Worm (Caenorhabditis elegans) whole organism, early embryonic: ENCODE measurements around the gene Y41C4A.21.

Source experiments
- F13C5.2 ChIP-seq: sonication (generic microtip); optimal IDR thresholded peaks from 2 replicates; lab custom pipeline; 2017; ENCODE audit warnings: mild to moderate bottlenecking, missing genetic modification characterization, inconsistent platforms, missing compliant biosample characterization
- ama-1 ChIP-seq: fragments of 150-350 bp; optimal IDR thresholded peaks from 2 replicates; lab custom pipeline; 2014
- ceh-36 ChIP-seq: sonication (generic microtip); optimal IDR thresholded peaks from 2 replicates; lab custom pipeline; 2016; ENCODE audit warnings: missing genetic modification characterization, inconsistent platforms, missing compliant biosample characterization
- ets-7 ChIP-seq: sonication (generic microtip); optimal IDR thresholded peaks from 2 replicates; lab custom pipeline; 2016; ENCODE audit warnings: missing genotype, missing genetic modification characterization, missing compliant biosample characterization
- flt-1 ChIP-seq: fragments of 200-800 bp; sonication (Bioruptor generic); IDR thresholded peaks from 2 replicates; pipeline ENCODE4 v1.3.6; 2022; ENCODE audit warnings: missing genetic modification characterization, missing compliant biosample characterization
- hmg-4 ChIP-seq: fragments of 200-800 bp; sonication (Bioruptor generic); optimal IDR thresholded peaks from 2 replicates; lab custom pipeline; 2018; ENCODE audit warnings: mild to moderate bottlenecking, missing genetic modification characterization, missing compliant biosample characterization
- pes-1 ChIP-seq: fragments of 200-800 bp; sonication (Bioruptor generic); IDR thresholded peaks from 2 replicates; pipeline ENCODE4 v1.3.6; 2022; ENCODE audit warnings: missing genetic modification reagents, missing genetic modification characterization, missing compliant biosample characterization
- sea-1 ChIP-seq: fragments of 200-800 bp; sonication (Bioruptor generic); conservative IDR thresholded peaks from 2 replicates; pipeline ENCODE4 v1.3.6; 2022; ENCODE audit warnings: missing genetic modification characterization, missing compliant biosample characterization
- tbx-11 ChIP-seq: fragments of 200-800 bp; sonication (Bioruptor generic); IDR thresholded peaks from 2 replicates; pipeline ENCODE4 v1.3.6; 2022; ENCODE audit warnings: missing genetic modification characterization, missing compliant biosample characterization
- tbx-37 ChIP-seq: fragments of 200-800 bp; sonication (Bioruptor generic); conservative IDR thresholded peaks from 2 replicates; pipeline ENCODE4 v1.3.6; 2022; ENCODE audit warnings: missing genetic modification reagents, missing genetic modification characterization, missing compliant biosample characterization
- tra-4 ChIP-seq: sonication (generic microtip); optimal IDR thresholded peaks from 2 replicates; lab custom pipeline; 2017; ENCODE audit warnings: missing genetic modification characterization, missing compliant biosample characterization

- TF ChIP-seq tbx-37 (GFP tag; lab: Robert Waterston, UW) (no peak), hmg-4 (GFP tag; lab: Kevin White, UChicago) (no peak), tra-4 (no peak), ama-1 (lab: Kevin White, UChicago) (no peak), ets-7 (no peak), flt-1 (no peak), pes-1 (GFP tag; lab: Robert Waterston, UW) (no peak), ceh-36 (no peak), F13C5.2 (tag; lab: Kevin White, UChicago) (no peak), sea-1 (GFP tag; lab: Robert Waterston, UW) (no peak), tbx-11 (no peak)
Observed at ce11 chrIII:11692380-11692779, 39.8 kb upstream of the Y41C4A.21 start.
